Worm (Caenorhabditis elegans) whole organism, late embryonic: Measurements from ENCODE around the gene col-12.

Experiments used
- C38D4.7 ChIP-seq: fragments of 200-800 bp; sonication (Bioruptor generic); optimal IDR thresholded peaks from 2 replicates; lab custom pipeline; 2018; ENCODE audit warnings: mild to moderate bottlenecking, missing genetic modification characterization, moderate library complexity, missing compliant biosample characterization
- K02D7.2 ChIP-seq: sonication (generic microtip); optimal IDR thresholded peaks from 2 replicates; lab custom pipeline; 2017; ENCODE audit warnings: mild to moderate bottlenecking, missing genetic modification characterization, missing compliant biosample characterization
- K09A11.1 ChIP-seq: sonication (generic microtip); optimal IDR thresholded peaks from 2 replicates; lab custom pipeline; 2017; ENCODE audit warnings: antibody characterized with exemption, mild to moderate bottlenecking, missing genetic modification characterization, missing compliant biosample characterization; ENCODE audit not compliant: insufficient read depth
- T23F11.4 ChIP-seq: fragments of 200-800 bp; sonication (Bioruptor generic); optimal IDR thresholded peaks from 2 replicates; lab custom pipeline; 2018; ENCODE audit warnings: mild to moderate bottlenecking, missing genetic modification characterization, missing compliant biosample characterization
- ahr-1 ChIP-seq: sonication (generic microtip); optimal IDR thresholded peaks from 2 replicates; lab custom pipeline; 2016; ENCODE audit warnings: missing genetic modification characterization, missing compliant biosample characterization
- ceh-14 ChIP-seq: sonication (generic microtip); optimal IDR thresholded peaks from 2 replicates; lab custom pipeline; 2016; ENCODE audit warnings: missing genotype, missing genetic modification characterization, missing compliant biosample characterization
- ceh-18 ChIP-seq: sonication (generic microtip); optimal IDR thresholded peaks from 2 replicates; lab custom pipeline; 2016; ENCODE audit warnings: missing genetic modification characterization, missing compliant biosample characterization
- ceh-19 ChIP-seq: fragments of 200-800 bp; sonication (Bioruptor generic); optimal IDR thresholded peaks from 2 replicates; lab custom pipeline; 2018; ENCODE audit warnings: mild to moderate bottlenecking, missing genetic modification characterization, missing compliant biosample characterization
- ceh-24 ChIP-seq: sonication (generic microtip); optimal IDR thresholded peaks from 2 replicates; lab custom pipeline; 2016; ENCODE audit warnings: mild to moderate bottlenecking, missing genetic modification characterization, missing compliant biosample characterization
- ceh-31 ChIP-seq: sonication (generic microtip); optimal IDR thresholded peaks from 2 replicates; lab custom pipeline; 2016; ENCODE audit warnings: missing genetic modification characterization, missing compliant biosample characterization
- ceh-34 ChIP-seq: sonication (generic microtip); optimal IDR thresholded peaks from 2 replicates; lab custom pipeline; 2016; ENCODE audit warnings: mild to moderate bottlenecking, missing genetic modification characterization, missing compliant biosample characterization
- ceh-45 ChIP-seq: fragments of 200-800 bp; sonication (Bioruptor generic); IDR thresholded peaks from 2 replicates; pipeline ENCODE4 v1.3.6; 2022; ENCODE audit warnings: missing genetic modification reagents, missing genetic modification characterization, missing compliant biosample characterization
- ceh-6 ChIP-seq: fragments of 200-800 bp; sonication (Bioruptor generic); optimal IDR thresholded peaks from 2 replicates; lab custom pipeline; 2018; ENCODE audit warnings: mild to moderate bottlenecking, missing genetic modification characterization, missing compliant biosample characterization
- ceh-9 ChIP-seq: sonication (generic microtip); optimal IDR thresholded peaks from 2 replicates; lab custom pipeline; 2016; ENCODE audit warnings: mild to moderate bottlenecking, missing genetic modification characterization, inconsistent platforms, missing compliant biosample characterization
- che-1 ChIP-seq: sonication (generic microtip); optimal IDR thresholded peaks from 2 replicates; lab custom pipeline; 2016; ENCODE audit warnings: mild to moderate bottlenecking, missing genetic modification characterization, missing compliant biosample characterization
- dmd-4 ChIP-seq: sonication (generic microtip); optimal IDR thresholded peaks from 2 replicates; lab custom pipeline; 2016; ENCODE audit warnings: borderline replicate concordance, missing genetic modification characterization, missing compliant biosample characterization
- dve-1 ChIP-seq: sonication (generic microtip); optimal IDR thresholded peaks from 2 replicates; lab custom pipeline; 2017; ENCODE audit warnings: antibody characterized with exemption, mild to moderate bottlenecking, missing genetic modification characterization, missing compliant biosample characterization
- elt-2 ChIP-seq: sonication (generic microtip); optimal IDR thresholded peaks from 2 replicates; lab custom pipeline; 2016; ENCODE audit warnings: missing genetic modification reagents, missing genetic modification characterization, missing compliant biosample characterization
- fax-1 ChIP-seq: sonication (generic microtip); optimal IDR thresholded peaks from 2 replicates; lab custom pipeline; 2016; ENCODE audit warnings: missing genotype, missing genetic modification characterization, missing compliant biosample characterization
- fkh-6 ChIP-seq: sonication (generic microtip); optimal IDR thresholded peaks from 2 replicates; lab custom pipeline; 2016; ENCODE audit warnings: missing genetic modification characterization, missing compliant biosample characterization
- gmeb-2 ChIP-seq: sonication (generic microtip); optimal IDR thresholded peaks from 2 replicates; lab custom pipeline; 2016; ENCODE audit warnings: missing genetic modification characterization, inconsistent platforms, missing compliant biosample characterization
- hlh-13 ChIP-seq: fragments of 200-800 bp; sonication (Bioruptor generic); optimal IDR thresholded peaks from 2 replicates; lab custom pipeline; 2018; ENCODE audit warnings: mild to moderate bottlenecking, missing genetic modification characterization, missing compliant biosample characterization
- hlh-15 ChIP-seq: sonication (generic microtip); optimal IDR thresholded peaks from 2 replicates; lab custom pipeline; 2016; ENCODE audit warnings: missing genetic modification characterization, missing compliant biosample characterization
- hlh-6 ChIP-seq: sonication (generic microtip); optimal IDR thresholded peaks from 2 replicates; lab custom pipeline; 2016; ENCODE audit warnings: missing genotype, missing genetic modification characterization, missing compliant biosample characterization
- hlh-8 ChIP-seq: sonication (generic microtip); optimal IDR thresholded peaks from 2 replicates; lab custom pipeline; 2016; ENCODE audit warnings: missing genotype, missing genetic modification characterization, missing compliant biosample characterization
- lim-6 ChIP-seq: sonication (generic microtip); optimal IDR thresholded peaks from 2 replicates; lab custom pipeline; 2016; ENCODE audit warnings: missing genetic modification characterization, missing compliant biosample characterization
- lin-11 ChIP-seq: fragments of 200-800 bp; sonication (Bioruptor generic); optimal IDR thresholded peaks from 2 replicates; lab custom pipeline; 2018; ENCODE audit warnings: mild to moderate bottlenecking, missing genetic modification characterization, missing compliant biosample characterization
- nfya-1 ChIP-seq: sonication (generic microtip); optimal IDR thresholded peaks from 2 replicates; lab custom pipeline; 2017; ENCODE audit warnings: missing genetic modification characterization, mild to moderate bottlenecking, missing compliant biosample characterization, antibody characterized with exemption, moderate library complexity
- nhr-11 ChIP-seq: fragments of 150-350 bp; optimal IDR thresholded peaks from 2 replicates; lab custom pipeline; 2014; ENCODE audit warnings: missing biosample characterization, missing genetic modification characterization
- nhr-232 ChIP-seq: sonication (generic microtip); optimal IDR thresholded peaks from 2 replicates; lab custom pipeline; 2016; ENCODE audit warnings: missing genetic modification characterization, missing compliant biosample characterization
- npax-4 ChIP-seq: sonication (generic microtip); optimal IDR thresholded peaks from 2 replicates; lab custom pipeline; 2016; ENCODE audit warnings: missing genetic modification characterization, missing compliant biosample characterization
- odd-2 ChIP-seq: sonication (generic microtip); optimal IDR thresholded peaks from 2 replicates; lab custom pipeline; 2017; ENCODE audit warnings: antibody characterized with exemption, mild to moderate bottlenecking, missing genetic modification characterization, missing compliant biosample characterization
- pag-3 ChIP-seq: sonication (generic microtip); optimal IDR thresholded peaks from 2 replicates; lab custom pipeline; 2016; ENCODE audit warnings: missing compliant biosample characterization, missing genetic modification characterization, borderline replicate concordance
- pat-9 ChIP-seq: fragments of 200-800 bp; sonication (Bioruptor generic); optimal IDR thresholded peaks from 2 replicates; lab custom pipeline; 2018; ENCODE audit warnings: mild to moderate bottlenecking, missing genetic modification characterization, moderate library complexity, missing compliant biosample characterization
- pax-1 ChIP-seq: fragments of 150-350 bp; optimal IDR thresholded peaks from 2 replicates; lab custom pipeline; 2014; ENCODE audit warnings: missing biosample characterization, missing genetic modification characterization
- pros-1 ChIP-seq: fragments of 150-350 bp; optimal IDR thresholded peaks from 2 replicates; lab custom pipeline; 2014; ENCODE audit warnings: missing biosample characterization, missing genetic modification reagents, missing genetic modification characterization
- tbx-7 ChIP-seq: sonication (generic microtip); optimal IDR thresholded peaks from 2 replicates; lab custom pipeline; 2016; ENCODE audit warnings: missing genotype, missing genetic modification characterization, missing compliant biosample characterization
- unc-3 ChIP-seq, 2 experiments: fragments of 200-800 bp in 1 of 2; sonication (Bioruptor generic) in 1 of 2; sonication (generic microtip) in 1 of 2; conservative IDR thresholded peaks in 1 of 2; optimal IDR thresholded peaks in 1 of 2; 2 replicates each; pipeline versions ENCODE4 v1.3.6 to Lab custom; 2016 to 2022; ENCODE audit warnings: missing compliant biosample characterization in 2 of 2, missing genetic modification characterization in 2 of 2, missing genetic modification reagents in 1 of 2
- unc-42 ChIP-seq: sonication (generic microtip); optimal IDR thresholded peaks from 2 replicates; lab custom pipeline; 2016; ENCODE audit warnings: missing genotype, missing genetic modification characterization, missing compliant biosample characterization
- ztf-16 ChIP-seq: sonication (generic microtip); optimal IDR thresholded peaks from 2 replicates; lab custom pipeline; 2017; ENCODE audit warnings: missing genetic modification characterization, missing compliant biosample characterization

The col-12 gene

ce11 chrV:10418961-10419360 lies 6.0 kb downstream of the col-12 start, which contains the start of gene F15H10.5:
F15H10.5 (minus strand) TSS chrV:10419061.
- no peak for TF ChIP-seq ceh-18
- no peak for TF ChIP-seq pros-1 (tag; lab: Kevin White, UChicago)
- no peak for TF ChIP-seq ceh-45 (GFP tag; lab: Robert Waterston, UW)
- no peak for TF ChIP-seq fax-1
- TF ChIP-seq ceh-34, result no peak
- no peak for TF ChIP-seq dve-1 (tag; lab: Kevin White, UChicago)
- no peak for TF ChIP-seq unc-3 (GFP tag; conservative IDR thresholded peaks at IDR 0.05; lab: Robert Waterston, UW)
- TF ChIP-seq unc-3 (tag; optimal IDR thresholded peaks at IDR 0.05; lab: Kevin White, UChicago), result no peak
- no peak for TF ChIP-seq odd-2 (tag; lab: Kevin White, UChicago)
- no peak for TF ChIP-seq ceh-9
- TF ChIP-seq fkh-6 (tag; lab: Kevin White, UChicago), result no peak
- TF ChIP-seq ceh-31 (tag; lab: Kevin White, UChicago), result no peak
- TF ChIP-seq nhr-11 (tag; lab: Kevin White, UChicago), result no peak
- no peak for TF ChIP-seq ceh-19 (GFP tag; lab: Kevin White, UChicago)
- no peak for TF ChIP-seq pat-9
- TF ChIP-seq dmd-4 (tag; lab: Kevin White, UChicago), result no peak
- TF ChIP-seq unc-42 (tag; lab: Kevin White, UChicago), result no peak
- no peak for TF ChIP-seq gmeb-2
- no peak for TF ChIP-seq che-1 (tag; lab: Kevin White, UChicago)
- no peak for TF ChIP-seq K02D7.2

- no peak for TF ChIP-seq nhr-232 (tag; lab: Kevin White, UChicago)
- no peak for TF ChIP-seq ztf-16
- TF ChIP-seq ceh-24 (tag; lab: Kevin White, UChicago), result no peak
- no peak for TF ChIP-seq tbx-7 (tag; lab: Kevin White, UChicago)
- no peak for TF ChIP-seq ceh-31 (tag; lab: Kevin White, UChicago)
- no peak for TF ChIP-seq ceh-19 (GFP tag; lab: Kevin White, UChicago)
- TF ChIP-seq ceh-6 (GFP tag; lab: Kevin White, UChicago), result no peak
- TF ChIP-seq ceh-14, result no peak
- TF ChIP-seq hlh-13 (GFP tag; lab: Kevin White, UChicago), result no peak
- no peak for TF ChIP-seq odd-2 (tag; lab: Kevin White, UChicago)
Measured at ce11 chrV:10416925-10417324, 8.1 kb downstream of the col-12 start, which contains the start of gene F15H10.10. F15H10.10 (minus strand) TSS chrV:10417025.

ce11 chrV:10414610-10415009 lies 10.4 kb downstream of the col-12 start, which contains the start of gene F15H10.9:
F15H10.9 (minus strand) TSS chrV:10414710.
- TF ChIP-seq ahr-1 (tag; lab: Kevin White, UChicago), result no peak
- TF ChIP-seq C38D4.7 (GFP tag; lab: Kevin White, UChicago), result no peak

- no peak for TF ChIP-seq nfya-1 (tag; lab: Kevin White, UChicago)
- TF ChIP-seq K02D7.2, result no peak
- no peak for TF ChIP-seq pax-1 (tag; lab: Kevin White, UChicago)
- TF ChIP-seq hlh-8 (tag; lab: Kevin White, UChicago), result no peak
- no peak for TF ChIP-seq C38D4.7 (GFP tag; lab: Kevin White, UChicago)
- no peak for TF ChIP-seq odd-2 (tag; lab: Kevin White, UChicago)
- no peak for TF ChIP-seq lin-11 (tag; lab: Kevin White, UChicago)
- TF ChIP-seq hlh-6 (tag; lab: Kevin White, UChicago), result no peak
- TF ChIP-seq elt-2 (tag; lab: Kevin White, UChicago), result no peak
- TF ChIP-seq che-1 (tag; lab: Kevin White, UChicago), result no peak
- no peak for TF ChIP-seq npax-4
- TF ChIP-seq K09A11.1 (tag; lab: Kevin White, UChicago), result no peak
- no peak for TF ChIP-seq T23F11.4 (GFP tag; lab: Kevin White, UChicago)
- TF ChIP-seq ceh-19 (GFP tag; lab: Kevin White, UChicago), result no peak
- no peak for TF ChIP-seq pag-3 (tag; lab: Kevin White, UChicago)
- TF ChIP-seq hlh-15, result no peak
- no peak for TF ChIP-seq lim-6 (tag; lab: Kevin White, UChicago)
Measured at ce11 chrV:10410030-10410713, 14.8 kb downstream of the col-12 start, which contains the start of gene F15H10.12. F15H10.12 (minus strand) TSS chrV:10410080.
